Worm (Caenorhabditis elegans) whole organism, young adult: ENCODE measurements around the gene F23D12.3.

Experiments
- C17E4.6 ChIP-seq: fragments of 200-800 bp; sonication (Bioruptor generic); IDR thresholded peaks from 2 replicates; pipeline ENCODE4 v1.3.6; 2022; ENCODE audit warnings: missing genetic modification reagents, missing genetic modification characterization, missing compliant biosample characterization
- F23B12.7 ChIP-seq: sonication (generic microtip); optimal IDR thresholded peaks from 2 replicates; lab custom pipeline; 2017; ENCODE audit warnings: missing genetic modification characterization, mild to moderate bottlenecking, missing compliant biosample characterization, antibody characterized with exemption, moderate library complexity; ENCODE audit not compliant: insufficient read depth
- F33H1.4 ChIP-seq: fragments of 200-800 bp; sonication (Bioruptor generic); IDR thresholded peaks from 2 replicates; pipeline ENCODE4 v1.3.6; 2022; ENCODE audit warnings: missing genetic modification reagents, missing genetic modification characterization, missing compliant biosample characterization
- F57A8.1 ChIP-seq: fragments of 200-800 bp; sonication (Bioruptor generic); optimal IDR thresholded peaks from 2 replicates; lab custom pipeline; 2018; ENCODE audit warnings: mild to moderate bottlenecking, missing genetic modification characterization, moderate library complexity, missing compliant biosample characterization
- F57C9.4 ChIP-seq: sonication (generic microtip); optimal IDR thresholded peaks from 2 replicates; lab custom pipeline; 2017; ENCODE audit warnings: mild to moderate bottlenecking, missing genetic modification characterization, missing compliant biosample characterization
- K11D2.4 ChIP-seq: fragments of 200-800 bp; sonication (Bioruptor generic); IDR thresholded peaks from 2 replicates; pipeline ENCODE4 v1.3.6; 2022; ENCODE audit warnings: missing genetic modification reagents, missing genetic modification characterization, missing compliant biosample characterization
- Y56A3A.18 ChIP-seq: fragments of 200-800 bp; sonication (Bioruptor generic); IDR thresholded peaks from 2 replicates; pipeline ENCODE4 v1.3.6; 2022; ENCODE audit warnings: missing genetic modification reagents, missing genetic modification characterization, missing compliant biosample characterization
- aptf-2 ChIP-seq: fragments of 200-800 bp; sonication (Bioruptor generic); conservative IDR thresholded peaks from 2 replicates; pipeline ENCODE4 v1.3.6; 2022; ENCODE audit warnings: missing genetic modification reagents, missing genetic modification characterization, missing compliant biosample characterization
- attf-3 ChIP-seq: fragments of 200-800 bp; sonication (Bioruptor generic); conservative IDR thresholded peaks from 2 replicates; pipeline ENCODE4 v1.3.6; 2022; ENCODE audit warnings: missing genetic modification reagents, missing genetic modification characterization, missing compliant biosample characterization
- attf-6 ChIP-seq: fragments of 200-800 bp; sonication (Bioruptor generic); IDR thresholded peaks from 2 replicates; pipeline ENCODE4 v1.3.6; 2022; ENCODE audit warnings: missing genetic modification reagents, missing genetic modification characterization, missing compliant biosample characterization
- bed-1 ChIP-seq: fragments of 200-800 bp; sonication (Bioruptor generic); IDR thresholded peaks from 2 replicates; pipeline ENCODE4 v1.3.6; 2022; ENCODE audit warnings: missing genetic modification reagents, missing genetic modification characterization, missing compliant biosample characterization
- ccch-3 ChIP-seq: fragments of 200-800 bp; sonication (Bioruptor generic); optimal IDR thresholded peaks from 2 replicates; lab custom pipeline; 2018; ENCODE audit warnings: mild to moderate bottlenecking, missing genetic modification characterization, missing compliant biosample characterization
- cebp-1 ChIP-seq, 2 experiments: fragments of 200-800 bp in 1 of 2; sonication (Bioruptor generic) in 1 of 2; sonication (generic microtip) in 1 of 2; IDR thresholded peaks in 1 of 2; optimal IDR thresholded peaks in 1 of 2; 2 replicates each; pipeline versions ENCODE4 v1.3.6 to Lab custom; 2017 to 2022; ENCODE audit warnings: missing compliant biosample characterization in 2 of 2, missing genetic modification characterization in 2 of 2, mild to moderate bottlenecking in 1 of 2, missing genetic modification reagents in 1 of 2, moderate library complexity in 1 of 2
- ceh-58 ChIP-seq: fragments of 200-800 bp; sonication (Bioruptor generic); IDR thresholded peaks from 2 replicates; pipeline ENCODE4 v1.3.6; 2022; ENCODE audit warnings: missing genetic modification characterization, missing compliant biosample characterization
- ceh-79 ChIP-seq: sonication (generic microtip); optimal IDR thresholded peaks from 2 replicates; lab custom pipeline; 2017; ENCODE audit warnings: mild to moderate bottlenecking, missing genetic modification characterization, missing compliant biosample characterization
- egl-18 ChIP-seq: fragments of 200-800 bp; sonication (Bioruptor generic); IDR thresholded peaks from 2 replicates; pipeline ENCODE4 v1.3.6; 2022; ENCODE audit warnings: missing genetic modification reagents, missing genetic modification characterization, missing compliant biosample characterization
- egrh-3 ChIP-seq: fragments of 200-800 bp; sonication (Bioruptor generic); IDR thresholded peaks from 2 replicates; pipeline ENCODE4 v1.3.6; 2022; ENCODE audit warnings: missing genetic modification reagents, missing genetic modification characterization, missing compliant biosample characterization
- hlh-12 ChIP-seq: sonication (generic microtip); optimal IDR thresholded peaks from 2 replicates; lab custom pipeline; 2016; ENCODE audit warnings: missing genetic modification characterization, missing compliant biosample characterization
- hmg-1.2 ChIP-seq: fragments of 200-800 bp; sonication (Bioruptor generic); IDR thresholded peaks from 2 replicates; pipeline ENCODE4 v1.3.6; 2022; ENCODE audit warnings: missing genetic modification reagents, missing genetic modification characterization, missing compliant biosample characterization
- hrde-1 ChIP-seq: sonication (generic microtip); optimal IDR thresholded peaks from 2 replicates; lab custom pipeline; 2016; ENCODE audit warnings: missing genetic modification characterization, mild to moderate bottlenecking, missing compliant biosample characterization, moderate library complexity, missing genotype, missing genetic modification reagents, borderline replicate concordance
- lag-1 ChIP-seq: fragments of 200-800 bp; sonication (Bioruptor generic); IDR thresholded peaks from 2 replicates; pipeline ENCODE4 v1.3.6; 2022; ENCODE audit warnings: missing genetic modification reagents, missing genetic modification characterization, missing compliant biosample characterization
- lin-35 ChIP-seq, 3 experiments: fragments of 150-350 bp in 2 of 3; sonication (generic microtip) in 1 of 3; optimal IDR thresholded peaks; 2 replicates each; lab custom pipeline; 2014 to 2018; ENCODE audit warnings: missing biosample characterization in 3 of 3, missing genetic modification characterization in 3 of 3, missing genetic modification reagents in 3 of 3
- lin-40 ChIP-seq: sonication (generic microtip); optimal IDR thresholded peaks from 2 replicates; lab custom pipeline; 2016; ENCODE audit warnings: missing genetic modification characterization, mild to moderate bottlenecking, missing compliant biosample characterization, missing genotype, missing genetic modification reagents
- madf-3 ChIP-seq: fragments of 200-800 bp; sonication (Bioruptor generic); IDR thresholded peaks from 2 replicates; pipeline ENCODE4 v1.3.6; 2022; ENCODE audit warnings: missing genetic modification reagents, missing genetic modification characterization, missing compliant biosample characterization
- madf-6 ChIP-seq: fragments of 200-800 bp; sonication (Bioruptor generic); IDR thresholded peaks from 2 replicates; pipeline ENCODE4 v1.3.6; 2022; ENCODE audit warnings: missing genetic modification reagents, missing genetic modification characterization, missing compliant biosample characterization
- madf-8 ChIP-seq: fragments of 200-800 bp; sonication (Bioruptor generic); conservative IDR thresholded peaks from 2 replicates; pipeline ENCODE4 v1.3.6; 2022; ENCODE audit warnings: missing genetic modification reagents, missing genetic modification characterization, missing compliant biosample characterization
- mcd-1 ChIP-seq: fragments of 200-800 bp; sonication (Bioruptor generic); IDR thresholded peaks from 2 replicates; pipeline ENCODE4 v1.3.6; 2022; ENCODE audit warnings: missing genetic modification reagents, missing genetic modification characterization, missing compliant biosample characterization
- mel-28 ChIP-seq: sonication (generic microtip); optimal IDR thresholded peaks from 2 replicates; lab custom pipeline; 2016; ENCODE audit warnings: borderline replicate concordance, mild to moderate bottlenecking, missing genetic modification characterization, missing compliant biosample characterization
- nhr-120 ChIP-seq: fragments of 200-800 bp; sonication (Bioruptor generic); IDR thresholded peaks from 2 replicates; pipeline ENCODE4 v1.3.6; 2022; ENCODE audit warnings: missing genetic modification characterization, missing compliant biosample characterization
- pha-4 ChIP-seq: fragments of 150-350 bp; sonication (generic microtip); optimal IDR thresholded peaks from 2 replicates; lab custom pipeline; 2014; ENCODE audit warnings: missing biosample characterization, missing genetic modification reagents, missing genetic modification characterization
- rec-8 ChIP-seq, 2 experiments: sonication (generic microtip); optimal IDR thresholded peaks; 2 replicates each; lab custom pipeline; 2016; ENCODE audit warnings: mild to moderate bottlenecking in 2 of 2, missing genetic modification characterization in 2 of 2, missing genetic modification reagents in 2 of 2, missing genotype in 2 of 2, missing biosample characterization in 1 of 2, missing compliant biosample characterization in 1 of 2, moderate library complexity in 1 of 2
- snpc-1.1 ChIP-seq: sonication (generic microtip); optimal IDR thresholded peaks from 2 replicates; lab custom pipeline; 2017; ENCODE audit warnings: missing genetic modification characterization, mild to moderate bottlenecking, missing compliant biosample characterization, antibody characterized with exemption, moderate library complexity, missing genotype, missing genetic modification reagents; ENCODE audit not compliant: insufficient read depth
- snpc-1.3 ChIP-seq: sonication (generic microtip); optimal IDR thresholded peaks from 2 replicates; lab custom pipeline; 2017; ENCODE audit warnings: missing genetic modification characterization, mild to moderate bottlenecking, missing compliant biosample characterization, antibody characterized with exemption, moderate library complexity, missing genotype, missing genetic modification reagents; ENCODE audit not compliant: insufficient read depth
- snpc-3.4 ChIP-seq: sonication (generic microtip); optimal IDR thresholded peaks from 2 replicates; lab custom pipeline; 2017; ENCODE audit warnings: missing genetic modification characterization, mild to moderate bottlenecking, missing compliant biosample characterization, antibody characterized with exemption, moderate library complexity, missing genotype, missing genetic modification reagents
- snpc-4 ChIP-seq, 5 experiments: fragments of 150-350 bp in 1 of 5; sonication (generic microtip) in 4 of 5; optimal IDR thresholded peaks; 2 replicates each; lab custom pipeline; 2014 to 2018; ENCODE audit warnings: missing genetic modification characterization in 5 of 5, missing biosample characterization in 3 of 5, antibody characterized with exemption in 2 of 5, mild to moderate bottlenecking in 2 of 5, missing compliant biosample characterization in 2 of 5, missing genotype in 2 of 5, moderate library complexity in 2 of 5, missing genetic modification reagents in 1 of 5
- tbp1 ChIP-seq: fragments of 200-800 bp; sonication (Bioruptor generic); optimal IDR thresholded peaks from 2 replicates; lab custom pipeline; 2018; ENCODE audit warnings: mild to moderate bottlenecking, missing genetic modification characterization, missing compliant biosample characterization
- unc-130 ChIP-seq: sonication (generic microtip); optimal IDR thresholded peaks from 2 replicates; lab custom pipeline; 2016; ENCODE audit warnings: missing genetic modification reagents, missing genetic modification characterization, missing compliant biosample characterization
- zfh-2 ChIP-seq: fragments of 200-800 bp; sonication (Bioruptor generic); conservative IDR thresholded peaks from 2 replicates; pipeline ENCODE4 v1.3.6; 2022; ENCODE audit warnings: missing genetic modification reagents, missing genetic modification characterization, missing compliant biosample characterization
- ztf-25 ChIP-seq: fragments of 200-800 bp; sonication (Bioruptor generic); IDR thresholded peaks from 2 replicates; pipeline ENCODE4 v1.3.6; 2022; ENCODE audit warnings: missing genetic modification reagents, missing genetic modification characterization, missing compliant biosample characterization
- ztf-6 ChIP-seq: fragments of 200-800 bp; sonication (Bioruptor generic); IDR thresholded peaks from 2 replicates; pipeline ENCODE4 v1.3.6; 2022; ENCODE audit warnings: missing genetic modification reagents, missing genetic modification characterization, missing compliant biosample characterization

The F23D12.3 gene

ce11 chrX:14477338-14477737 is 34.9 kb downstream of the F23D12.3 start (continued):
- TF ChIP-seq snpc-4 (GFP tag; optimal IDR thresholded peaks at IDR 0.05; lab: Kevin White, UChicago) (peak; percentile 56), snpc-4 (tag; optimal IDR thresholded peaks at IDR 0.05; lab: Kevin White, UChicago) (peak; percentile 90 to 98 (median 96)), rec-8 (tag; optimal IDR thresholded peaks at IDR 0.05; lab: Kevin White, UChicago) (no peak), zfh-2 (GFP tag; lab: Robert Waterston, UW) (no peak), lin-40 (peak; percentile 49), madf-3 (GFP tag; lab: Robert Waterston, UW) (0 out of 2 replicates have a peak, but pooled peaks have one; percentile 64), tbp1 (peak; percentile 53), nhr-120 (GFP tag; lab: Robert Waterston, UW) (no peak), snpc-1.3 (no peak), cebp-1 (GFP tag; IDR thresholded peaks at IDR 0.05; lab: Robert Waterston, UW) (peak; percentile 71; the same call in 1 of the 2 replicates), cebp-1 (tag; optimal IDR thresholded peaks at IDR 0.05; lab: Kevin White, UChicago) (peak; percentile 83), bed-1 (GFP tag; lab: Robert Waterston, UW) (no peak), F57C9.4 (tag; lab: Kevin White, UChicago) (no peak), lin-35 (GFP tag; optimal IDR thresholded peaks at IDR 0.05; lab: Kevin White, UChicago) (no peak)

ce11 chrX:14478193-14478592 is 35.8 kb downstream of the F23D12.3 start:
- TF ChIP-seq snpc-3.4 (tag; lab: Kevin White, UChicago), result peak; percentile 60
- no peak for TF ChIP-seq C17E4.6 (GFP tag; lab: Robert Waterston, UW)
- peak; percentile 22 for TF ChIP-seq lin-40
- TF ChIP-seq pha-4 (tag; lab: Kevin White, UChicago), result no peak
- TF ChIP-seq lag-1 (GFP tag; lab: Robert Waterston, UW), result no peak
- no peak for TF ChIP-seq mel-28 (tag; lab: Kevin White, UChicago)
- no peak for TF ChIP-seq F23B12.7 (tag; lab: Kevin White, UChicago)
- no peak for TF ChIP-seq attf-6
- no peak for TF ChIP-seq K11D2.4 (GFP tag; lab: Robert Waterston, UW)
- no peak for TF ChIP-seq hrde-1 (tag; lab: Kevin White, UChicago)
- peak; percentile 43 for TF ChIP-seq tbp1
- TF ChIP-seq hmg-1.2 (GFP tag; lab: Robert Waterston, UW), result peak; percentile 10; the same call in 1 of the 2 replicates
- TF ChIP-seq snpc-1.1 (tag; lab: Kevin White, UChicago), result peak; percentile 85
- no peak for TF ChIP-seq madf-6 (GFP tag; lab: Robert Waterston, UW)
- TF ChIP-seq egrh-3 (GFP tag; lab: Robert Waterston, UW), result no peak
- no peak for TF ChIP-seq Y56A3A.18 (GFP tag; lab: Robert Waterston, UW)
- no peak for TF ChIP-seq aptf-2
- TF ChIP-seq mcd-1 (GFP tag; lab: Robert Waterston, UW), result no peak
- no peak for TF ChIP-seq unc-130 (GFP tag; lab: Kevin White, UChicago)
- TF ChIP-seq F33H1.4, result no peak
- TF ChIP-seq ztf-25, result 0 out of 2 replicates have a peak, but pooled peaks have one; percentile 16
- no peak for TF ChIP-seq hlh-12 (tag; lab: Kevin White, UChicago)
- no peak for TF ChIP-seq F57C9.4 (tag; lab: Kevin White, UChicago)
- TF ChIP-seq lin-35 (GFP tag; optimal IDR thresholded peaks at IDR 0.05; lab: Kevin White, UChicago), result peak in 1 of 3 experiments; percentile 19
- no peak for TF ChIP-seq rec-8 (tag; optimal IDR thresholded peaks at IDR 0.05; lab: Kevin White, UChicago)
- TF ChIP-seq ceh-79 (tag; lab: Kevin White, UChicago), result no peak
- TF ChIP-seq madf-8 (GFP tag; lab: Robert Waterston, UW), result no peak
- TF ChIP-seq ztf-6 (GFP tag; lab: Robert Waterston, UW), result no peak
- no peak for TF ChIP-seq ceh-58
- TF ChIP-seq bed-1 (GFP tag; lab: Robert Waterston, UW), result no peak
- TF ChIP-seq snpc-4 (GFP tag; optimal IDR thresholded peaks at IDR 0.05; lab: Kevin White, UChicago), result peak; percentile 96
- peak; percentile 92 to 98 (median 97) for TF ChIP-seq snpc-4 (tag; optimal IDR thresholded peaks at IDR 0.05; lab: Kevin White, UChicago)
- no peak for TF ChIP-seq attf-3 (GFP tag; lab: Robert Waterston, UW)
- peak; percentile 61; the same call in 1 of the 2 replicates for TF ChIP-seq cebp-1 (GFP tag; IDR thresholded peaks at IDR 0.05; lab: Robert Waterston, UW)
- peak; percentile 93 for TF ChIP-seq cebp-1 (tag; optimal IDR thresholded peaks at IDR 0.05; lab: Kevin White, UChicago)
- no peak for TF ChIP-seq ccch-3 (GFP tag; lab: Kevin White, UChicago)
- no peak for TF ChIP-seq F57A8.1 (GFP tag; lab: Kevin White, UChicago)
- TF ChIP-seq snpc-1.3, result no peak
- no peak for TF ChIP-seq egl-18
